Worm (Caenorhabditis elegans) whole organism, dauer: Measurements from ENCODE around the gene H14E04.3.
"Not testable (repeated sequence)": the region's sequence is repeated elsewhere in the genome, so short reads cannot be mapped to it uniquely, and the experiment has no call there.

Source experiments
- unc-62 ChIP-seq: sonication (generic microtip); optimal IDR thresholded peaks from 2 replicates; lab custom pipeline; 2017; ENCODE audit warnings: missing biosample characterization, missing genetic modification reagents, missing genetic modification characterization

Gene H14E04.3

DNA sequence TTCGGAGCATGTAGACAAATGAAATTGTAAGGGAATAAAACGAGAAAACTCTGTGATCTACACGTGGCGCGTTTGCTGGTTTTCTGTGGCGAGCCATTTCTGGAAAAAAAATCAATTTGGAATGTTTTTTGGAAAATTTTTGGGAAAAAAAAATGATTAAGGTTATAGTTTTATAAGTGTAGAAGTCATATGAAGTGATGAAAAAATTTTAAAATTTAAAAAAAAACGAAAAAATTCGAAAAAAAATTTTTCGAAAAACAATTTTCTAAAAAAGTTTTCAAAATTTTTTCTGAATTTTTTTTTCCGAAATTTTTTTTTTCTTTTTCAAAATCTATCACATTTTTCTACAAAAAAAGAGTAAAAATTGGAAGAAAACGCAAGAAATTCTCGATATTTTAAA is at the start of gene H14E04.3:
TSS of gene H14E04.3 (minus strand) at position 101 of the 400 bp plus-strand sequence.
- no peak for TF ChIP-seq unc-62 (GFP tag; lab: Kevin White, UChicago)

DNA sequence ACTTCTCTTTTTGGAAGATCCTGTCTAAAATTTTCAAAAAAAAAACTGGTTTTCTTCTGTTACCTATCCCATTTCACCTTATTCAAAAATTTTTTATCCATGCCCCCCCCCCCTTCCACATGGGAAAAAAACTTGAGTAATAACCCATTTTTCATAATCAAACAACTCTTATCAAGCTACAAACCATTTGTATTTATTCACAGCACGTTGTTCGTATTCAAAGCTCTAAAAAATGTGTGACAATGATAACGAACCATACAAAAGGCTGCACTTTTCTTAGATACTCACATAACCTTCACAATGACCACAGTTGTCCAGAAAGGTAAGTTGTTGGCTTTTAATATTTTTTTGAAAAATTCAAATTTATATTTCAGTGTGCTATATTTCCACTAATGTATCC is 49.4 kb upstream of the H14E04.3 start, which contains the start of gene E02H9.6:
TSS of gene E02H9.6 (plus strand) at position 301 of the 400 bp plus-strand sequence.
- not testable (repeated sequence) for TF ChIP-seq unc-62 (GFP tag; lab: Kevin White, UChicago)

DNA sequence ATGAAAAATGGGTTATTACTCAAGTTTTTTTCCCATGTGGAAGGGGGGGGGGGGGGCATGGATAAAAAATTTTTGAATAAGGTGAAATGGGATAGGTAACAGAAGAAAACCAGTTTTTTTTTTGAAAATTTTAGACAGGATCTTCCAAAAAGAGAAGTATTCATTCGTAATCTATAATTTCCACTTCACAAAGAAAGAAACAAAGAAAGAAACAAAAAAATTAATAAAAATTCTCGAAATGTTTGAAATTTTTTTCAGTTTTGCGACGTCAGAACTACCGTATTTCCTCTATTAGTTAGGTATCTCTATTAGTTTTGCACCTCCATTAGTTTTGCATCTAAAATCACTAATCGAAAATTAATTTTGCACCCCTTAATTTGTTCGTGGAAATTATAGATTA is 49.0 kb upstream of the H14E04.3 start, which contains the start of gene W04B5.6:
TSS of gene W04B5.6 (minus strand) at position 101 of the 400 bp plus-strand sequence.
- not testable (repeated sequence) for TF ChIP-seq unc-62 (GFP tag; lab: Kevin White, UChicago)

DNA sequence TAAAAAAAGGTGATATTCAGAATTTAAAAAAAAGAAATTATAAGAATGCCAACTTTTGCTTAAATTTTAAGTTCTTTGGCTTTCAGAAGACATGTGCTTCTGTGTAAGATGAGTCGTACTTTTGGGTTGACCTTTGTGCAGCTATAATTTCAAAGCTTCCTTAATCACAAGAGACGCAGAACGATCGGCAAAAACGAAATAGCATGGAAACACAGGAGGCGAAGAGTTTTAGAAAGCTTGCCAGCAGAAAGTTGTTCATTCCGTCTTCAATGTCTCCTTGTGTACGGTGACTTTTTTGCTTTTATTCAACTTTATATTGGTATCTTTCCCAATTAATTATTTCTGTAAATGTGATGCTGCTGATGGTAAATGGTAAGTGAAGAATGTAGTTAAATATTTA is 46.5 kb upstream of the H14E04.3 start:
- no peak for TF ChIP-seq unc-62 (GFP tag; lab: Kevin White, UChicago)

DNA sequence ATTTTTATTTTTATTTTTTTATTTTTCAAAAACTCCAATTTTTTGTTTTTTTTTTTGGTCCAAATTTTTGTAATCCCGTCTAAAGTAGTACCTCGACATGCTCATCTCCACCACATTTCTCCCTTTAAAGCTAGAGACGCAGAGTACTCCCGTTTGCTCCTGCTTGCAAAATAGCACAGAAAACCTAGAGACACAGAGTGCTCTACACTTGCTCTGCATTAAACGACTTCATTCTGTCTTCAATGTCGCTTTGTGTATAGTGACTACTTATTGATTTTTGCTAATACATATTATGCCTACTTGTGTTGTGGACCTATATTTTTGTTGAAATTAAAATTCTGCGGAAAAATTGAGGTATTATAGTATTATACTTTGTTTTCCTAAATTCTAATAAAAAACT is 39.7 kb upstream of the H14E04.3 start, which contains the start of gene W04B5.8:
TSS of gene W04B5.8 (plus strand) at position 195 of the 400 bp plus-strand sequence.
- TF ChIP-seq unc-62 (GFP tag; lab: Kevin White, UChicago): no peak

DNA sequence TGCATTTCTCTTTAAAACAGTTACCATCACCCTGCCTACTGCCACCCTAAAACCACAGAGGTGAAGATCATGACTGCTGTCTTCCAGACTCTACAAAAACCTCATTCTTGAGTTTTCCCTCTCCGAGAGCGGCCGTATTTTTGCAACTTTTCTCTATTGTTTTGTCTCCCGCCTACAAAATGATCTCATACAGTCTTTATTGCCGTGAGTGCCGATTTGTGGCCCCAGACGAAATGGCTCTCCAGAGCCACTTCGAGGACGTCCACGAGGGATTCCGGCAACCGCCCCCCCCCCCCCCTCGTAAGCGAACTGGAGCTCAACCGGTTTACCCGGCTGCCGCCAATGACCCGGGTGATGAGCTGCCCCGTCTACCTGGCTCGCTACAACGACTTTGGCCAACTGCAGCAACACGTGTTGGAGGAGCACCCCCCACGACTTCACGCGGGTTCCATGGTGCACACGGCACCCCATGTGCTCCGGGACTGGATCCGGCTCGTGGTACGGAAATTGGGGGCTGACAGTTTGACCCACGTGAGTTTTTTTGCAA is 38.5 kb upstream of the H14E04.3 start:
- TF ChIP-seq unc-62 (GFP tag; lab: Kevin White, UChicago): no peak

DNA sequence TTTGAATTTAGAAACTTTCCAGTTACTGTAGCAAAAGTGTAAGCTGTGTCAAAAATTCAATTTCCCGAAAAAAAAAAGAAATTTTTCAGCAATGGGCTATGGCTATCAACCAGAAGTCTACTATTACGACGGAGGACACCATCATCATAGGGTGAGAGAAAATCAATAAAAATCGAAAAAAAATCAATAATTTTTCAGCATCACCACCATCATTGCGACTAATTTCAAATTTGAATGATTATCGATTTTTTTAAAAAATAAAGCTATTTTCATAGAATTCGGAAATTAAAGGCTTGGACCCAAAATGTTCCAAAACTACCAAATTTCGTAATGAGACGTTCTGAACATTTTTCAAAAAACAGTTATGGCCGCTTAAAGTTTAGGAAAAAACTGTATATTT is 37.3 kb upstream of the H14E04.3 start:
- TF ChIP-seq unc-62 (GFP tag; lab: Kevin White, UChicago): no peak

DNA sequence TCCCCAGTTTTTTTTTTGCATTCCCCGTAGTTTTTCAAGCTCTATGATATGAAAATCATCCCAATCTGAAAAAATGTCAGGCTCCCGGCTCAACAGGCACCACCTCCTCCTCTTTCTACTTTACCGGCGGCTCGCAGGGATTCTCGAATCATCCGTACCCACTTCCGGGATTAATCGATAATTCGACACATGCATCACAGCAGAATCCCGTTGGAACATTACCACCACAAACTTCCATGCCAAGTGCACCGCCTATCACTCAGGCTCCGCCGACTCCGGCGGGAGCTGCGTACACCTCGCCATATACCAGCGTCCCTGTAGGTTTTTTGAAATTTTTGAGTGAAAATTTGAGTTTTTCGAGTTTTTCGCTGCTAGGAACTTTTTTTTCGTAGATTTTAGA is 34.8 kb upstream of the H14E04.3 start:
- TF ChIP-seq unc-62 (GFP tag; lab: Kevin White, UChicago): no peak

DNA sequence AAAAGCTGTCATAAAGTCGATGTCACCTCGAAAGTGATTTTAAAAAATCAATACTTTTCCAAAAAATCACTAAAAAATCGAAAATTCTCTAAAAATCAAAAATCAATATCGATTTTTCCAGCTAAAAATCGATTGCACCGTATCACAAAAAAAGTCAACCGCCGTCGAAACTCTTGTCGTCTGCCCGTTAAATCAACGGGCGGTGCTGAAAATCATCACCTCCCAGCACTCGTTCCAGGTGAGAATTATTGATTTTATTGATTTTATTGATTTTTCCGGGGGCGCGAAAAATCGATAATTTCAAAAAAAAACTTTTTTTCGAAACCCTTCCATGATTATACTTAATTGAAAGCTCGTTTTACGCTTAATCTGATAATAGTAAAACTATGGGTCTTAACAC is 33.1 kb upstream of the H14E04.3 start:
- no peak for TF ChIP-seq unc-62 (GFP tag; lab: Kevin White, UChicago)

DNA sequence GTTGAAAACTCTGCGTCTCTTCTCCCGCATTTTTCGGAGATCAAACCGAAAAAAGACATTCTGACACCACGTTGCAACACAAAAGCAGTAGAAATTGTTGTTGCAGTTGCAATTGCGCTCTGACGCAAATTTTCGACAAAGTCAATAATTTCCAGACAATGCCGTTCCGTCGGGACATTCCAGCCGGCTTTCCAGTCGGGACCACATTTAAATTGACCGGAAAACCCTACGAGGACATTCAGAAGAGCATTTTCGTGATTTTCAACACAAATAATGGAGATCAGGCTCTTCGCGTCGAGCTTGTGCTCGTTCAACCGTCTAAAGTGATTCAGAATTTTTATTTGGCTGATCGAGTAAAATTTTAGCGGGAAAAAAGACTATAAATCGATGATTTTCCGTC is 32.6 kb upstream of the H14E04.3 start:
- no peak for TF ChIP-seq unc-62 (GFP tag; lab: Kevin White, UChicago)

DNA sequence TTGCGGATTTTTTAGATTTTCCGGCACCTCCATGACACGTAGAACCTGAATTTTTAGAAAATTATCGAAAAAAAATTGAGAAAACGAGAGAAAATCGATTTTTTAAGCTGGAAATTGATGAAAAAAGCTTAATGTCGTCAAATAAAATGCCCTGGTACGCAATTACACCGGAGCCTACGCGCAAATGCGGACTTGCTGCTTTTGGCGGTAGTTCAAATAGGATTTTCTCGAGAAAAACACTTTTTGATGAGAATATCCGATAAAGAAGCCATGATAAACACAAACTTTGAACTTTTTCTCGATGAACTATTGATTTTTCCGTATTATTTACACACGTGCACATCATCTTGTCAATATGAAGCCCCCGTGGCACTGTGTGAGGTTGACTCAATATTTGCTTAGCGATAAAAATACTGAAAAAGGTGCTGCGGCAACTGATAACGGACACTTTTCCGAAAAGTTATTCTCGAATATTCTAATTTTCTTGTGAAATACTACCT is 31.8 kb upstream of the H14E04.3 start, which contains the start of the genes W04B5.5 and W04B5.3:
TSS of gene W04B5.5 (minus strand) at position 51 of the 500 bp plus-strand sequence.
TSS of gene W04B5.3 (plus strand) at position 356 of the 500 bp plus-strand sequence.
- TF ChIP-seq unc-62 (GFP tag; lab: Kevin White, UChicago): no peak

DNA sequence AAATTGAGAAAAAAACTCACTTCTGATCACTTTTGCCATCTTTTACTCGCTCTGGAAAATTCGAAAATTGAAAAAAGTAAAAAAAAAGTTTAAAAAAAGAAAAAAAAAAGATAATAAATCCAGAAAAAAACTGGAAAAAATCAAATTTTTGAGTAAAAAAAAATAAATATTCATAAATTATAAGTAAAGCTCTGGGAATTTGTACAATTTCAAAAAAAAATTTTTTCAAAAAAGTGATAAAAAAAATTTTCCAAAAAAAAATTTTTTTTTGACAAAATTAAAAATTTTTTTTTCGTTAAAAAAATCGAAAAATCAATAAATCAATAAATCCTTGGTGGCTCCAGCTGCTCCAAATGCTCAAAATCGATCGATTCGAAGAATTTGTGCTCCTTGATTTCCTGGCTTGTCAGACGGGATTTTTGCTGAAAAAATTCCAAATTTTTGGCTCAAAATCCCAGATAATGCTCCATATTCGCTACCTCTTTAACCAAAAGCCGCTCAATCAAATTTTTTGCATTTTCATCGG is 24.6 kb upstream of the H14E04.3 start, which contains the start of gene mrpl-30:
TSS of gene mrpl-30 (minus strand) at position 51 of the 526 bp plus-strand sequence.
- no peak for TF ChIP-seq unc-62 (GFP tag; lab: Kevin White, UChicago)

DNA sequence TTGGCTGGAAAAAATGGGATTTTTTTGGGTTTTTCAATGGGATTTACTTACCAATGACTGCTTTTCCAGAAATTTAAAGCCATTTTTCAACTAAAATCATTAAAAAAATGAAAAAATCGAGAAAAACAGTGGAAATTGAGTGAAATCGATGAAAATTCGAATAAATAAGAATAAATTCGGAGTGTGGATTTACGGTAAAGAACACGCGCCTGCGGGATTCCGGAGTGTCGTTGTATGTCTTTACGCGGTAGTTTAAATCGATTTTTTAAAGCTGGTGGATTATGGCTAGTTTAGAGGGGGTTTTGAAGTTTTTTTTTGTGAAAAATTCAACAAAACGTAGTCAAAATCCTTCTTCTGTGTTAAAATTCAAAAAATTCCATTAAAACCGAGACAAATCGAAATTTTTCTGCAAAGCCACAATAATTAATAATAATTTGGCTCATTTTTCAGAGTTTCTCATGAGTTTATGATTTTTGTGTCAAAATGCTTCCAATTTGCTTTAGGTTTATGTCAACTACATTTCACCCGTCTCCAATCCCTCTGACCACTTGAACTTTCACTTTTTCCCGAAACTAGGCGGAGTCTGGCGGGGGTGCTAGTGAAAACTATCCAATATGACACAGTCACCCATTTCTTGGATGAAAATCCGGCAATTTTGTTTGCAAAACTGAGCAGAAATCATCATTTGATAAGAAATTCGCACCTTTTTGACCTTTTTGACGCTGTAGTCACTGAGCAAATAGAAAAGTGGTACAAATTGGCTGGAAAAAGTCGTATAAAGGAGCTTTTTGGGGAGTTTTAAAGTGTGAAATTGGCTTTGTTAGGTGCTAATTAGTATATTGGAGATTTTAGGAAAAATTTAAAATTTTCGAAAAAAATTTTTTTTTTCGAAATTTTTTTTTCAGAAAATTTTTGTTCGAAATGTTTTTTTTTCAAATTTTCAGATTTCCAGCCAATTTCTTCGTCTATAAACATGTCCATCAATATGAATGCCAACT is 15.0 kb upstream of the H14E04.3 start, which contains the start of the genes cic-1 and strm-1:
TSS of gene cic-1 (minus strand) at position 96 of the 998 bp plus-strand sequence.
TSS of gene strm-1 (plus strand) at position 945 of the 998 bp plus-strand sequence.
- TF ChIP-seq unc-62 (GFP tag; lab: Kevin White, UChicago): no peak

DNA sequence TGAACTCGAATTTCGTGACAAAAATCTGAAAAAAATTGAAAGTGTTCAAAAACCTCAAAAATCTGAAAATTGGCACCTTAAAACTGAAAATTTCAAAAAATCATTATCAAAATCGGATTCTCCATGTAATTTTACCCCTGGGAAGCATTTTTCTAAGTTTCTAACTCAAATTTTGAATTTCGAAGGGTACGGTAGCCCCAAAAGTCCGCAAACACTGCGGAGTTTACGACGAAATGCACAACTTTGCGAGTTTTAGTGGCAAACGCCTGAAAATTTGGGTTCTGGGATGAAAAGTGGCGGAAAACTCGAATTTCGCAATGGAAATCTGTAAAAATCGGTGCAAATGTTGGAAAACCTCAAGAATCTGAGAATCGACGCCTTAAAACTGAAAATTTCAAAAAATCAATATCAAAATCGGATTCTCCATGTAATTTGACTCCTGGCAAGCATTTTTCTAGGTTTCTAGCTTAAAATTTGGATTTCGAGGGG is 7.3 kb upstream of the H14E04.3 start:
- TF ChIP-seq unc-62 (GFP tag; lab: Kevin White, UChicago): no peak

DNA sequence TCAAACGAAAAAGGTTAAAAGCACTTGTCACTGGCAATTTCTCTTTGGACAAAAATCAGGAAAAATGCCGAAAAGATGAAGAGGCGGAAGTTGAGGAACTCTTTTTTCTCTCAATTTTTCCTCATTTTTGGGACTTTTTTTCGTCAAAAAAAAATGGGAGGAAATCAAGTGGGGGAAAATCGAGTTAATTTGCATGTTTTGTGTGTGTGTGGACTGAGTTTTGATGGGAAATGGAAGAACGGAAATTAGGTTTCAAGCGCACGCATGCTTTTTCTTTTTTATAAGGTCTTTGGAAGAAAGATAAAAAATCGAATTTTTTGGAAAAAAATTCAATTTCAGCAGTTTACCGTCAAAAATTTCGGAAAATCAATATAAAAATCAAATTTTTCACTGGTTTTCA is 5.3 kb upstream of the H14E04.3 start:
- no peak for TF ChIP-seq unc-62 (GFP tag; lab: Kevin White, UChicago)
